Worm (Caenorhabditis elegans) whole organism, early embryonic: ENCODE measurements around the gene R06F6.14.

Source experiments
- F13C5.2 ChIP-seq: sonication (generic microtip); optimal IDR thresholded peaks from 2 replicates; lab custom pipeline; 2017; ENCODE audit warnings: mild to moderate bottlenecking, missing genetic modification characterization, inconsistent platforms, missing compliant biosample characterization
- aly-1 ChIP-seq: sonication (generic microtip); optimal IDR thresholded peaks from 2 replicates; lab custom pipeline; 2016; ENCODE audit warnings: missing genetic modification characterization, missing compliant biosample characterization
- ama-1 ChIP-seq: fragments of 150-350 bp; optimal IDR thresholded peaks from 2 replicates; lab custom pipeline; 2014
- ceh-13 ChIP-seq: fragments of 200-800 bp; sonication (Bioruptor generic); optimal IDR thresholded peaks from 2 replicates; lab custom pipeline; 2018; ENCODE audit warnings: mild to moderate bottlenecking, missing genetic modification characterization, missing compliant biosample characterization
- ceh-36 ChIP-seq: sonication (generic microtip); optimal IDR thresholded peaks from 2 replicates; lab custom pipeline; 2016; ENCODE audit warnings: missing genetic modification characterization, inconsistent platforms, missing compliant biosample characterization
- ets-7 ChIP-seq: sonication (generic microtip); optimal IDR thresholded peaks from 2 replicates; lab custom pipeline; 2016; ENCODE audit warnings: missing genotype, missing genetic modification characterization, missing compliant biosample characterization
- hmbx-1 ChIP-seq: sonication (generic microtip); optimal IDR thresholded peaks from 2 replicates; lab custom pipeline; 2016; ENCODE audit warnings: mild to moderate bottlenecking, missing genetic modification characterization, missing compliant biosample characterization
- pes-1 ChIP-seq: fragments of 200-800 bp; sonication (Bioruptor generic); IDR thresholded peaks from 2 replicates; pipeline ENCODE4 v1.3.6; 2022; ENCODE audit warnings: missing genetic modification reagents, missing genetic modification characterization, missing compliant biosample characterization
- scrt-1 ChIP-seq: fragments of 200-800 bp; sonication (Bioruptor generic); IDR thresholded peaks from 2 replicates; pipeline ENCODE4 v1.3.6; 2022; ENCODE audit warnings: missing genetic modification characterization, missing compliant biosample characterization
- sea-1 ChIP-seq: fragments of 200-800 bp; sonication (Bioruptor generic); conservative IDR thresholded peaks from 2 replicates; pipeline ENCODE4 v1.3.6; 2022; ENCODE audit warnings: missing genetic modification characterization, missing compliant biosample characterization
- tbx-11 ChIP-seq: fragments of 200-800 bp; sonication (Bioruptor generic); IDR thresholded peaks from 2 replicates; pipeline ENCODE4 v1.3.6; 2022; ENCODE audit warnings: missing genetic modification characterization, missing compliant biosample characterization
- tbx-37 ChIP-seq: fragments of 200-800 bp; sonication (Bioruptor generic); conservative IDR thresholded peaks from 2 replicates; pipeline ENCODE4 v1.3.6; 2022; ENCODE audit warnings: missing genetic modification reagents, missing genetic modification characterization, missing compliant biosample characterization
- tra-4 ChIP-seq: sonication (generic microtip); optimal IDR thresholded peaks from 2 replicates; lab custom pipeline; 2017; ENCODE audit warnings: missing genetic modification characterization, missing compliant biosample characterization

DNA sequence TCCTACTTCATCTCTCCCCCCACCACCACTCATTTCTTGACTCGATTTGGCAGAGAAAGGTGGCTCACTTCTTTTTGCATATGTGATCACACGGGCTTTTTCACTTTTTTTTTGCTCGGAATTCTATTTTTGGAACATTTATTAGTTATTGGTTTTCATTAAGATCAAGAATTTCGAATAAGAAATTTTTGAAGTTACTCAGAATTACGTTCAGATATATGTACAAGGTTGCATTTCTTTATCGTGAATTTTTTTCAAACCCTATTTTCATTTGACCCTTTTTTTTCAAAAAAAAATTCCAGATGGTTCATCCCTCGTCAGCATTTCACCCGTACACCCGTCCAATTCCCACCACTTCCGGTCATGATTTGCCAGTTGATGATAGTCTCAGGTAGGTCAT, 3.7 kb upstream of the R06F6.14 start, which contains the start of gene ceh-62:
- no peak for TF ChIP-seq ama-1 (lab: Kevin White, UChicago)
- TF ChIP-seq aly-1 (tag; lab: Kevin White, UChicago) = no peak
- no peak for TF ChIP-seq F13C5.2 (tag; lab: Kevin White, UChicago)
- no peak for TF ChIP-seq ceh-36
- TF ChIP-seq scrt-1 (GFP tag; lab: Robert Waterston, UW) = no peak
- TF ChIP-seq tra-4 (tag; lab: Kevin White, UChicago) = no peak
- no peak for TF ChIP-seq hmbx-1 (tag; lab: Kevin White, UChicago)
- no peak for TF ChIP-seq tbx-11
- no peak for TF ChIP-seq ets-7
- no peak for TF ChIP-seq tbx-37 (GFP tag; lab: Robert Waterston, UW)
- TF ChIP-seq ceh-13 = no peak
- TF ChIP-seq sea-1 (GFP tag; lab: Robert Waterston, UW) = no peak
- no peak for TF ChIP-seq pes-1 (GFP tag; lab: Robert Waterston, UW)
